Worm (Caenorhabditis elegans): ENCODE results near the gene str-106.

Gene str-106

ce11 chrV:16220020-16220419 is 39.6 kb downstream of the str-106 start:
- TF ChIP-seq him-1 (tag; optimal IDR thresholded peaks at IDR 0.05) (no peak), W03F9.2 (tag; optimal IDR thresholded peaks at IDR 0.05) (no peak), dao-5 (tag; optimal IDR thresholded peaks at IDR 0.05) (no peak)

- TF ChIP-seq dao-5 (tag; optimal IDR thresholded peaks at IDR 0.05) (no peak), him-1 (tag; optimal IDR thresholded peaks at IDR 0.05) (no peak), W03F9.2 (tag; optimal IDR thresholded peaks at IDR 0.05) (no peak)
Observed at ce11 chrV:16224027-16224426, 43.6 kb downstream of the str-106 start, which contains the start of gene stdh-2. stdh-2 (plus strand) TSS chrV:16224327.

ce11 chrV:16225524-16226116 is 45.2 kb downstream of the str-106 start:
- no peak for TF ChIP-seq W03F9.2 (tag; optimal IDR thresholded peaks at IDR 0.05)
- no peak for TF ChIP-seq dao-5 (tag; optimal IDR thresholded peaks at IDR 0.05)
- no peak for TF ChIP-seq him-1 (tag; optimal IDR thresholded peaks at IDR 0.05)

DNA sequence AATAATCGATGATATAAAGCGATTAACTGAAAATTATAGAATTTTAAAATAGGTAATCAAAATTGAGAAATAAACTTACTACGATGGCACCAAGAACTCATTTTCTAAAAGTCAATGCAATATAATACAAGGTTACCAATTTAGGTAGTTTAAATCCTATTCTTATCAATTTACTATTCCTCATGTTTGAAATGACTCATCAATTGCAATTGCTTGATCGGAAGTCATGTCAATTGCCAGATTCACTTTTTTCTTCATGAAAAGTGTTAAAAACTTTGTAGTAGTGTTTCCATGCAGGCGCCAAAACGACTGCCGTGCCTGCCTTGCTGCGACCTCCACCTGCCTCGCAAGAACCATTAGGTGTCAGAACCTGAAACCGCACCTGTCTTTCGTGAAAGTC is 46.1 kb downstream of the str-106 start, which contains the start of gene F11A5.13:
F11A5.13 (minus strand) TSS at position 101 of the 400 bp plus-strand sequence.
- no peak for TF ChIP-seq dao-5 (tag; optimal IDR thresholded peaks at IDR 0.05)
- no peak for TF ChIP-seq him-1 (tag; optimal IDR thresholded peaks at IDR 0.05)
- TF ChIP-seq W03F9.2 (tag; optimal IDR thresholded peaks at IDR 0.05), result no peak

DNA sequence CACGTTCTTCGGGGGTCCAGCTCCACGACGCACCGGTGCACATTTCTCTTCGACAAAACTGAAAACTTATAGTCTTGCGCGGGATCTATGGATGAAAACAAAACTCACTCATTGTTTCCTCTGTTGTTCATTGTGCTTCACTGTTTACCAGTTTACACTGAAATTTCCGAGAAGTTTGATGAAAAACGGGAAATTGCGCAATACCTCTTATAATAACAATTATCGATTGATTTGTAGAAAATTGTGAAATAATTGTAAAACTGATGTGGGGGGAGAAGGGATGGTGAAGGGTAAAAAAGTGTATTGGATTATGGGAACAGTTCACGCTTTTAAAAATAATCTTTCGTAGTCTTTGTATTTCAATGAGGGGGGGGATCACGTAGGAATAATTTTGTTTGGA is 49.0 kb downstream of the str-106 start:
- TF ChIP-seq W03F9.2 (tag; optimal IDR thresholded peaks at IDR 0.05) (no peak), dao-5 (tag; optimal IDR thresholded peaks at IDR 0.05) (no peak), him-1 (tag; optimal IDR thresholded peaks at IDR 0.05) (no peak)

DNA sequence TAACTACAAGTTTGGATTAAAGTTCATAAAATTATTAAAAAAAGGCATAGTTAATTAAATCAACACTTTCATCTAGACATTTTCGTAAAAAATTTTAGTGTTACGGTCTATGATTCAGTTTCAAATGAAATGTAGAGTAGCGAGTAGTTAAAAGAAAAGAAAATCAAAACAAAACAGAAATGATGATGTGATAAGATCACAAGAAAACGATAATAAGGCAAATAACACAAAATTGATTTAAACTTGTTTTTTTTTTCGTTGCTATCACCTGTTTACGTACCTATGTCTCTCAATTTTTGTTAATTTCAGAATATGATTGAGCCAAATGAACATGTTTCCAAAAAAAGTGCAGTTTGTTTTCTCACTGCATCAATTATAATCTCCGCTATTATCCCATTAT is 49.4 kb downstream of the str-106 start, which contains the start of the genes F21H7.2 and F21H7.12:
F21H7.2 (minus strand) TSS at position 101 of the 400 bp plus-strand sequence.
F21H7.12 (plus strand) TSS at position 270 of the 400 bp plus-strand sequence.
- TF ChIP-seq W03F9.2 (tag; optimal IDR thresholded peaks at IDR 0.05) (no peak), him-1 (tag; optimal IDR thresholded peaks at IDR 0.05) (no peak), dao-5 (tag; optimal IDR thresholded peaks at IDR 0.05) (no peak)

Measured in whole organism, L4/young adult.